Worm (Caenorhabditis elegans) whole organism, L4/young adult: ENCODE measurements around the gene wdr-5.2.

Source experiments
- W03F9.2 ChIP-seq: fragments of 150-350 bp; optimal IDR thresholded peaks from 2 replicates; lab custom pipeline; 2014; ENCODE audit warnings: missing biosample characterization, missing genetic modification characterization
- dao-5 ChIP-seq: sonication (generic microtip); optimal IDR thresholded peaks from 2 replicates; lab custom pipeline; 2016; ENCODE audit warnings: missing genotype, missing genetic modification characterization, moderate library complexity, missing compliant biosample characterization
- him-1 ChIP-seq: sonication (generic microtip); optimal IDR thresholded peaks from 2 replicates; lab custom pipeline; 2016; ENCODE audit warnings: missing genotype, missing genetic modification reagents, missing genetic modification characterization, missing compliant biosample characterization

- no peak for TF ChIP-seq him-1 (tag; lab: Kevin White, UChicago)
- no peak for TF ChIP-seq W03F9.2 (tag; lab: Kevin White, UChicago)
- no peak for TF ChIP-seq dao-5 (tag; lab: Kevin White, UChicago)
Observed at ce11 chrX:14339723-14340122, 10.2 kb upstream of the wdr-5.2 start.
